Worm (Caenorhabditis elegans) whole organism, L3 larva: ENCODE data around the gene srsx-38.

ENCODE experiments used
- R02D3.7 ChIP-seq: fragments of 150-350 bp; optimal IDR thresholded peaks from 2 replicates; lab custom pipeline; 2014; ENCODE audit warnings: missing biosample characterization, missing genetic modification characterization
- ZK546.5 ChIP-seq: sonication (generic microtip); optimal IDR thresholded peaks from 2 replicates; lab custom pipeline; 2017; ENCODE audit warnings: missing biosample characterization, missing genetic modification characterization
- aly-2 ChIP-seq: fragments of 150-350 bp; optimal IDR thresholded peaks from 2 replicates; lab custom pipeline; 2014; ENCODE audit warnings: missing biosample characterization, missing genetic modification characterization
- ama-1 ChIP-seq: fragments of 150-350 bp; optimal IDR thresholded peaks from 2 replicates; lab custom pipeline; 2018
- ceh-16 ChIP-seq: sonication (generic microtip); optimal IDR thresholded peaks from 2 replicates; lab custom pipeline; 2017; ENCODE audit warnings: missing biosample characterization, missing genetic modification characterization
- ceh-28 ChIP-seq: fragments of 150-350 bp; optimal IDR thresholded peaks from 2 replicates; lab custom pipeline; 2014; ENCODE audit warnings: missing biosample characterization, missing genetic modification reagents, missing genetic modification characterization
- ceh-82 ChIP-seq: fragments of 150-350 bp; optimal IDR thresholded peaks from 2 replicates; lab custom pipeline; 2014; ENCODE audit warnings: missing biosample characterization, missing genetic modification characterization
- ceh-9 ChIP-seq: sonication (generic microtip); optimal IDR thresholded peaks from 2 replicates; lab custom pipeline; 2018; ENCODE audit warnings: missing biosample characterization, missing genetic modification characterization
- daf-12 ChIP-seq: fragments of 150-350 bp; optimal IDR thresholded peaks from 2 replicates; lab custom pipeline; 2014; ENCODE audit warnings: missing biosample characterization, missing genetic modification reagents, missing genetic modification characterization
- egl-27 ChIP-seq: sonication (generic microtip); optimal IDR thresholded peaks from 4 replicates; lab custom pipeline; 2017; ENCODE audit warnings: missing biosample characterization, missing genetic modification reagents, missing genetic modification characterization
- egl-5 ChIP-seq: fragments of 150-350 bp; optimal IDR thresholded peaks from 2 replicates; lab custom pipeline; 2017; ENCODE audit warnings: missing biosample characterization, missing genetic modification reagents, missing genetic modification characterization, inconsistent platforms
- elt-1 ChIP-seq: fragments of 150-350 bp; optimal IDR thresholded peaks from 2 replicates; lab custom pipeline; 2014; ENCODE audit warnings: missing biosample characterization, missing genetic modification characterization
- elt-2 ChIP-seq: sonication (generic microtip); optimal IDR thresholded peaks from 2 replicates; lab custom pipeline; 2016; ENCODE audit warnings: missing genetic modification reagents, mild to moderate bottlenecking, missing genetic modification characterization, missing compliant biosample characterization
- elt-3 ChIP-seq, 3 experiments: fragments of 150-350 bp in 1 of 3; sonication (generic microtip) in 2 of 3; optimal IDR thresholded peaks; 2 replicates in 2 of 3; 4 replicates in 1 of 3; lab custom pipeline; 2014 to 2017; ENCODE audit warnings: missing biosample characterization in 3 of 3, missing genetic modification characterization in 3 of 3
- fkh-10 ChIP-seq: sonication (generic microtip); optimal IDR thresholded peaks from 2 replicates; lab custom pipeline; 2017; ENCODE audit warnings: missing biosample characterization, missing genetic modification reagents, missing genetic modification characterization
- fkh-2 ChIP-seq: fragments of 150-350 bp; optimal IDR thresholded peaks from 2 replicates; lab custom pipeline; 2014; ENCODE audit warnings: missing biosample characterization, missing genetic modification reagents, missing genetic modification characterization
- fos-1 ChIP-seq: fragments of 150-350 bp; optimal IDR thresholded peaks from 2 replicates; lab custom pipeline; 2014; ENCODE audit warnings: missing biosample characterization, missing genetic modification characterization
- hmg-11 ChIP-seq: sonication (generic microtip); optimal IDR thresholded peaks from 2 replicates; lab custom pipeline; 2016; ENCODE audit warnings: missing genetic modification characterization, missing compliant biosample characterization
- jun-1 ChIP-seq: fragments of 150-350 bp; optimal IDR thresholded peaks from 2 replicates; lab custom pipeline; 2014; ENCODE audit warnings: missing biosample characterization, missing genetic modification reagents, missing genetic modification characterization
- lin-15B ChIP-seq: fragments of 150-350 bp; optimal IDR thresholded peaks from 2 replicates; lab custom pipeline; 2014; ENCODE audit warnings: missing biosample characterization, missing genetic modification characterization
- lin-39 ChIP-seq: fragments of 150-350 bp; optimal IDR thresholded peaks from 2 replicates; lab custom pipeline; 2018; ENCODE audit warnings: missing biosample characterization, missing genetic modification reagents, missing genetic modification characterization
- lsy-12 ChIP-seq: sonication (generic microtip); optimal IDR thresholded peaks from 2 replicates; lab custom pipeline; 2016; ENCODE audit warnings: mild to moderate bottlenecking, missing genetic modification characterization, missing compliant biosample characterization
- mdl-1 ChIP-seq: fragments of 150-350 bp; optimal IDR thresholded peaks from 2 replicates; lab custom pipeline; 2014; ENCODE audit warnings: missing biosample characterization, missing genetic modification characterization
- nfya-1 ChIP-seq: sonication (generic microtip); optimal IDR thresholded peaks from 2 replicates; lab custom pipeline; 2017; ENCODE audit warnings: missing genetic modification characterization, mild to moderate bottlenecking, missing compliant biosample characterization, antibody characterized with exemption, moderate library complexity; ENCODE audit not compliant: insufficient read depth
- nhr-11 ChIP-seq: fragments of 150-350 bp; optimal IDR thresholded peaks from 2 replicates; lab custom pipeline; 2014; ENCODE audit warnings: missing biosample characterization, missing genetic modification characterization
- nhr-12 ChIP-seq: fragments of 150-350 bp; optimal IDR thresholded peaks from 2 replicates; lab custom pipeline; 2014; ENCODE audit warnings: missing biosample characterization, missing genetic modification characterization
- nhr-23 ChIP-seq: fragments of 150-350 bp; optimal IDR thresholded peaks from 2 replicates; lab custom pipeline; 2014; ENCODE audit warnings: missing biosample characterization, missing genetic modification reagents, missing genetic modification characterization
- nhr-237 ChIP-seq: fragments of 150-350 bp; optimal IDR thresholded peaks from 2 replicates; lab custom pipeline; 2014; ENCODE audit warnings: missing biosample characterization, missing genetic modification characterization
- nhr-25 ChIP-seq: sonication (generic microtip); optimal IDR thresholded peaks from 2 replicates; lab custom pipeline; 2017; ENCODE audit warnings: missing biosample characterization, missing genetic modification characterization
- nhr-43 ChIP-seq: sonication (generic microtip); optimal IDR thresholded peaks from 2 replicates; lab custom pipeline; 2016; ENCODE audit warnings: mild to moderate bottlenecking, missing genetic modification characterization, missing compliant biosample characterization; ENCODE audit not compliant: poor library complexity, severe bottlenecking
- nhr-67 ChIP-seq: fragments of 150-350 bp; optimal IDR thresholded peaks from 2 replicates; lab custom pipeline; 2014; ENCODE audit warnings: missing biosample characterization, missing genetic modification characterization
- nhr-76 ChIP-seq: fragments of 150-350 bp; sonication (generic microtip); optimal IDR thresholded peaks from 5 replicates; lab custom pipeline; 2014; ENCODE audit warnings: missing biosample characterization, missing genetic modification characterization
- nhr-77 ChIP-seq: fragments of 150-350 bp; optimal IDR thresholded peaks from 2 replicates; lab custom pipeline; 2014; ENCODE audit warnings: missing biosample characterization, missing genetic modification characterization
- pha-4 ChIP-seq: fragments of 150-350 bp; optimal IDR thresholded peaks from 2 replicates; lab custom pipeline; 2014; ENCODE audit warnings: missing biosample characterization, missing genetic modification reagents, missing genetic modification characterization
- pqm-1 ChIP-seq: fragments of 150-350 bp; optimal IDR thresholded peaks from 2 replicates; lab custom pipeline; 2017; ENCODE audit warnings: missing biosample characterization, missing genetic modification characterization, inconsistent platforms
- skn-1 ChIP-seq: fragments of 150-350 bp; optimal IDR thresholded peaks from 2 replicates; lab custom pipeline; 2014; ENCODE audit warnings: missing biosample characterization, missing genetic modification characterization
- snpc-4 ChIP-seq: fragments of 150-350 bp; optimal IDR thresholded peaks from 2 replicates; lab custom pipeline; 2014; ENCODE audit warnings: missing biosample characterization, missing genetic modification characterization
- tbx-2 ChIP-seq: sonication (generic microtip); optimal IDR thresholded peaks from 2 replicates; lab custom pipeline; 2016; ENCODE audit warnings: mild to moderate bottlenecking, missing genetic modification characterization, missing compliant biosample characterization
- unc-39 ChIP-seq: sonication (generic microtip); optimal IDR thresholded peaks from 4 replicates; lab custom pipeline; 2017; ENCODE audit warnings: missing biosample characterization, missing genetic modification characterization
- unc-62 ChIP-seq: fragments of 150-350 bp; sonication (generic microtip); optimal IDR thresholded peaks from 4 replicates; lab custom pipeline; 2014; ENCODE audit warnings: missing biosample characterization, missing genetic modification reagents, missing genetic modification characterization
- zag-1 ChIP-seq: fragments of 150-350 bp; optimal IDR thresholded peaks from 2 replicates; lab custom pipeline; 2014; ENCODE audit warnings: missing biosample characterization, missing genetic modification characterization
- ztf-11 ChIP-seq: fragments of 150-350 bp; optimal IDR thresholded peaks from 2 replicates; lab custom pipeline; 2014; ENCODE audit warnings: missing biosample characterization, missing genetic modification characterization
- ztf-4 ChIP-seq: fragments of 150-350 bp; optimal IDR thresholded peaks from 2 replicates; lab custom pipeline; 2014; ENCODE audit warnings: missing biosample characterization, missing genetic modification characterization

Gene srsx-38

DNA sequence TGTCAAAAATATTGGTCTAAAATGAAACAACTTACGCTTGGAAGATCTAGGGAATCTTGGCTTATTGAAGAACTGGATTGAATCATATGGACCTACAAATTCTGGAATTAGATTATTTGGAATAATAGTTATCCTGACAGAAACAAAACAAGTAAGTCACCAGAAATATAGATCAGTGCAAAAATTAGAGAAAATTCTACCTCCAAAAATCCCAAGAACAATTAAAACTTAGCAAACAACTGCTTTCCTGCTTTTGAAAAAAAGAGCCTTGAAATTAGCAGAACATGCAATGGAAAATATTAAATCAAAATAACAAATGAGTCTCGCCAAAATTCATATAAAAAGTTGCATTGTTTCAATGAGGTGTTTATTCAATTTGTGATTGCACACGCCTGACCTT lies 34.2 kb downstream of the srsx-38 start, which contains the start of gene nhr-60:
Gene nhr-60 (minus strand): TSS at position 101 of the 400 bp plus-strand sequence.
- TF ChIP-seq hmg-11 (tag; lab: Kevin White, UChicago): no peak
- TF ChIP-seq, all 47 proteins: peak for 0

DNA sequence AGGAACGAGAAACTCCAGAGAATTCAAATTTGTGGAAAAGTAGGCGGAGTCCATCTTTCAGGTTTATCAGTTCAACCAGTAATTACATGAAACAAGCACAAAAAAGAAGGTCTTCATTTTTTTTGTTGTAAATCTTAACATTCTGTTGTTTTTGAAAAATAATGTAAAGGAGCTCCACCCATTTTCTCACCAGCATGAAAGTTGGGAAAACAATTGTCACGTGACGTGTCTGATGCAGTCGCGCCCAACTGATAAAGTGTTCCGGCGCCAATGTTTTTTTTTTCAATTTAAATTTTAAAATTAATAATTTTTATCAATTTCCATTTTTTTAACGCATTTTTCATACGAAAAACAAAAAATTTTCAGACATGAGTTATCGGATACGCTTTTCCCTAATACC lies 38.2 kb downstream of the srsx-38 start, which contains the start of gene F57A10.4:
Gene F57A10.4 (plus strand): TSS at position 367 of the 400 bp plus-strand sequence.
- TF ChIP-seq fos-1 (tag; lab: Kevin White, UChicago) (no peak), nhr-12 (tag; lab: Kevin White, UChicago) (no peak), nhr-77 (no peak), nhr-11 (tag; lab: Kevin White, UChicago) (no peak), nhr-76 (tag; lab: Kevin White, UChicago) (no peak), ZK546.5 (tag; lab: Kevin White, UChicago) (no peak), nhr-237 (no peak), ceh-9 (tag; lab: Kevin White, UChicago) (no peak), ceh-16 (no peak), nhr-23 (tag; lab: Kevin White, UChicago) (no peak), lsy-12 (tag; lab: Kevin White, UChicago) (no peak), nhr-43 (no peak), unc-39 (tag; lab: Kevin White, UChicago) (no peak), elt-2 (no peak), jun-1 (tag; lab: Kevin White, UChicago) (no peak), nhr-25 (tag; lab: Kevin White, UChicago) (no peak), egl-27 (tag; lab: Kevin White, UChicago) (no peak), ztf-4 (tag; lab: Kevin White, UChicago) (no peak), pha-4 (no peak)

DNA sequence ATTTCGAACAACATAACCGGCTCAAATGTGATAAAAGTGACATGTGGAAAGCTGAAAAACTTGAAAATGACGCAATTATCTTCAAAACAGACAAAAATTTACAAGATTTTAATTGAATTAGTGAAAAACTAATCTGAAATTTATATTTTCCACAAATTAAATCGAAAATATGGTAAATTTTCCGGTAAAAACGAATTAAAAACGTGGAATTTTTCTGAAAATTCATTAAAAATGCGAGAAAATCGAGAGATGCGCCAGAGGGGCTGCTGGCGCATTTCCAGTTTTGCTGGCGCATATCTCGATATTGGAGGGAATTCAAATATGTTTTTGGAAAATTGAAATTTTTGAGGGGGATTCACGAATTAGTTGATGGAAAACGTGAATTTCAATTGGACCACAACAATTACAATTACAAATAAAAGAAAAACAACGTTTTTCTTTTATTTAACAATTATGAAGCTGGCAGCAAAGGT lies 41.2 kb downstream of the srsx-38 start, which contains the start of the genes haf-3 and F57A10.2:
Gene haf-3 (minus strand): TSS at position 51 of the 473 bp plus-strand sequence.
Gene F57A10.2 (plus strand): TSS at position 454 of the 473 bp plus-strand sequence.
- TF ChIP-seq egl-5 (tag; lab: Kevin White, UChicago) (peak; percentile 80), tbx-2 (tag; lab: Kevin White, UChicago) (peak; percentile 89), skn-1 (tag; lab: Kevin White, UChicago) (peak; percentile 49), elt-3 (tag; optimal IDR thresholded peaks at IDR 0.05; lab: Kevin White, UChicago) (no peak), snpc-4 (tag; lab: Kevin White, UChicago) (peak; percentile 90), aly-2 (tag; lab: Kevin White, UChicago) (peak; percentile 30), unc-62 (GFP tag; lab: Kevin White, UChicago) (no peak), elt-2 (peak; percentile 58), daf-12 (peak; percentile 32), nfya-1 (peak; percentile 89), unc-39 (tag; lab: Kevin White, UChicago) (no peak), nhr-25 (tag; lab: Kevin White, UChicago) (peak; percentile 85), ceh-28 (peak; percentile 78), ZK546.5 (tag; lab: Kevin White, UChicago) (peak; percentile 33), nhr-11 (tag; lab: Kevin White, UChicago) (peak; percentile 57), ceh-9 (tag; lab: Kevin White, UChicago) (no peak), pqm-1 (tag; lab: Kevin White, UChicago) (peak; percentile 54), hmg-11 (tag; lab: Kevin White, UChicago) (peak; percentile 82), nhr-23 (tag; lab: Kevin White, UChicago) (peak; percentile 91), nhr-67 (tag; lab: Kevin White, UChicago) (no peak), fkh-2 (tag; lab: Kevin White, UChicago) (peak; percentile 33), egl-27 (tag; lab: Kevin White, UChicago) (peak; percentile 33), pha-4 (peak; percentile 94), nhr-43 (peak; percentile 90), lin-15B (tag; lab: Kevin White, UChicago) (peak; percentile 93), lin-39 (tag; lab: Kevin White, UChicago) (peak; percentile 62), ceh-16 (no peak), ama-1 (peak; percentile 62), nhr-77 (peak; percentile 80), fkh-10 (GFP tag; lab: Kevin White, UChicago) (peak; percentile 34), R02D3.7 (tag; lab: Kevin White, UChicago) (peak; percentile 87), nhr-237 (no peak), jun-1 (tag; lab: Kevin White, UChicago) (peak; percentile 74), ztf-11 (tag; lab: Kevin White, UChicago) (no peak), lsy-12 (tag; lab: Kevin White, UChicago) (peak; percentile 78), elt-1 (tag; lab: Kevin White, UChicago) (peak; percentile 26), nhr-76 (tag; lab: Kevin White, UChicago) (no peak), zag-1 (peak; percentile 51), ceh-82 (tag; lab: Kevin White, UChicago) (peak; percentile 87), ztf-4 (tag; lab: Kevin White, UChicago) (peak; percentile 17), mdl-1 (tag; lab: Kevin White, UChicago) (no peak)
- TF ChIP-seq, all 47 proteins: peak for 31
